Fruit fly (Drosophila melanogaster) whole organism, adult: ENCODE measurements around the gene aralar1.

Source experiments
- CG11617 ChIP-seq: fragments of 200-800 bp; sonication (Bioruptor generic); optimal IDR thresholded peaks from 2 replicates; lab custom pipeline; 2017; ENCODE audit warnings: mild to moderate bottlenecking, missing biosample characterization, missing genetic modification reagents, missing genetic modification characterization
- CG12768 ChIP-seq: fragments of 200-800 bp; sonication (Bioruptor generic); optimal IDR thresholded peaks from 2 replicates; lab custom pipeline; 2017; ENCODE audit warnings: missing biosample characterization, missing genetic modification characterization, mild to moderate bottlenecking, moderate library complexity, missing genetic modification reagents
- CG14711 ChIP-seq: fragments of 200-800 bp; sonication (Bioruptor generic); optimal IDR thresholded peaks from 2 replicates; lab custom pipeline; 2018; ENCODE audit warnings: missing biosample characterization, mild to moderate bottlenecking, missing genetic modification characterization, moderate library complexity
- CG1620 ChIP-seq: fragments of 200-800 bp; sonication (Bioruptor generic); optimal IDR thresholded peaks from 2 replicates; lab custom pipeline; 2016; ENCODE audit warnings: missing biosample characterization, missing genetic modification characterization
- CG33017 ChIP-seq: fragments of 200-800 bp; sonication (Bioruptor generic); optimal IDR thresholded peaks from 2 replicates; lab custom pipeline; 2018; ENCODE audit warnings: missing biosample characterization, mild to moderate bottlenecking, missing genetic modification characterization, moderate library complexity
- CG5204 ChIP-seq: fragments of 200-800 bp; sonication (Bioruptor generic); optimal IDR thresholded peaks from 2 replicates; lab custom pipeline; 2016; ENCODE audit warnings: missing biosample characterization, missing genetic modification characterization
- CG7045 ChIP-seq: fragments of 200-800 bp; sonication (Bioruptor generic); optimal IDR thresholded peaks from 2 replicates; lab custom pipeline; 2017; ENCODE audit warnings: missing biosample characterization, mild to moderate bottlenecking, missing genetic modification characterization
- CG7101 ChIP-seq: fragments of 200-800 bp; sonication (Bioruptor generic); optimal IDR thresholded peaks from 2 replicates; lab custom pipeline; 2018; ENCODE audit warnings: missing biosample characterization, mild to moderate bottlenecking, missing genetic modification characterization, moderate library complexity
- Clk ChIP-seq: fragments of 200-800 bp; sonication (Bioruptor generic); optimal IDR thresholded peaks from 2 replicates; lab custom pipeline; 2017; ENCODE audit warnings: missing biosample characterization, missing genetic modification characterization
- Crg-1 ChIP-seq: fragments of 200-800 bp; sonication (Bioruptor generic); optimal IDR thresholded peaks from 2 replicates; lab custom pipeline; 2016; ENCODE audit warnings: missing biosample characterization, missing genetic modification characterization
- Hr96 ChIP-seq: fragments of 200-800 bp; sonication (Bioruptor generic); optimal IDR thresholded peaks from 2 replicates; lab custom pipeline; 2016; ENCODE audit warnings: missing biosample characterization, missing genetic modification characterization
- Mnt ChIP-seq: fragments of 200-800 bp; sonication (Bioruptor generic); optimal IDR thresholded peaks from 2 replicates; lab custom pipeline; 2016; ENCODE audit warnings: missing biosample characterization, mild to moderate bottlenecking, missing genetic modification characterization
- bab1 ChIP-seq: fragments of 200-800 bp; sonication (Bioruptor generic); optimal IDR thresholded peaks from 3 replicates; lab custom pipeline; 2019; ENCODE audit warnings: missing biosample characterization, mild to moderate bottlenecking, missing genetic modification characterization, moderate library complexity
- cic ChIP-seq: fragments of 200-800 bp; sonication (Bioruptor generic); optimal IDR thresholded peaks from 2 replicates; lab custom pipeline; 2017; ENCODE audit warnings: missing biosample characterization, mild to moderate bottlenecking, missing genetic modification characterization, moderate library complexity
- cnc ChIP-seq, 2 experiments: fragments of >200 bp; optimal IDR thresholded peaks; 2 replicates each; lab custom pipeline; 2017
- kay ChIP-seq: fragments of 200-800 bp; sonication (Bioruptor generic); peaks from one replicate; lab custom pipeline; 2016; ENCODE audit warnings: missing biosample characterization, missing genetic modification characterization, borderline replicate concordance
- ovo ChIP-seq: fragments of 200-800 bp; sonication (Bioruptor generic); optimal IDR thresholded peaks from 2 replicates; lab custom pipeline; 2016; ENCODE audit warnings: missing biosample characterization, missing genetic modification characterization
- pad ChIP-seq: fragments of 200-800 bp; sonication (Bioruptor generic); optimal IDR thresholded peaks from 3 replicates; lab custom pipeline; 2017; ENCODE audit warnings: missing biosample characterization, missing genetic modification characterization, mild to moderate bottlenecking, moderate library complexity, missing genetic modification reagents
- tj ChIP-seq: fragments of 200-800 bp; sonication (Bioruptor generic); optimal IDR thresholded peaks from 3 replicates; lab custom pipeline; 2017; ENCODE audit warnings: missing biosample characterization, mild to moderate bottlenecking, missing genetic modification characterization, moderate library complexity
- toe ChIP-seq: fragments of 200-800 bp; sonication (Bioruptor generic); optimal IDR thresholded peaks from 2 replicates; lab custom pipeline; 2016; ENCODE audit warnings: missing biosample characterization, missing genetic modification characterization

The aralar1 gene

DNA sequence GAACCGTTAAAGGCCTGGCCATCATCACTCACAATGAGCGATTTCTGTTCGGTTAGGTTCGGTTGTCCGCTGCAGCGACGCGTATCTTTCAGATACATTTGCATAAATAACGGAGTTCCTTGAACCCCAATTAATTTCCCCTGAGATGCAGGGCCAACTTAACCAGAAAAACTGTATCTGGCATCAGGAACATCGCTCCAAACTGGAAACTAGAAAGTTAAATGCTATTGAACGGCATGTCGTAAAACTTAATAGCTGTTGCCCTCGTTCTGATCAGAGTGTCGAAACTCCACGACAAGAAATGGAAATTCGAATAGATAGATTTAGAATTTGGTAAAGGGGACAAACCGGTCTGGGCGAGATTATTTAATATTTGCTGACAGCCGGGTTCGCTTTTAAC lies 16.7 kb upstream of the aralar1 start:
- TF ChIP-seq bab1 (no peak), tj (GFP tag; lab: Kevin White, UChicago) (no peak), CG1620 (GFP tag; lab: Kevin White, UChicago) (no peak), Hr96 (GFP tag; lab: Kevin White, UChicago) (no peak), toe (GFP tag; lab: Kevin White, UChicago) (no peak), Crg-1 (GFP tag; lab: Kevin White, UChicago) (no peak), Mnt (GFP tag; lab: Kevin White, UChicago) (no peak)

dm6 chr3R:30470690-30471089 lies 15.0 kb upstream of the aralar1 start:
- TF ChIP-seq tj (GFP tag; lab: Kevin White, UChicago) = peak; percentile 99
- no peak for TF ChIP-seq CG7045 (GFP tag; lab: Kevin White, UChicago)

DNA sequence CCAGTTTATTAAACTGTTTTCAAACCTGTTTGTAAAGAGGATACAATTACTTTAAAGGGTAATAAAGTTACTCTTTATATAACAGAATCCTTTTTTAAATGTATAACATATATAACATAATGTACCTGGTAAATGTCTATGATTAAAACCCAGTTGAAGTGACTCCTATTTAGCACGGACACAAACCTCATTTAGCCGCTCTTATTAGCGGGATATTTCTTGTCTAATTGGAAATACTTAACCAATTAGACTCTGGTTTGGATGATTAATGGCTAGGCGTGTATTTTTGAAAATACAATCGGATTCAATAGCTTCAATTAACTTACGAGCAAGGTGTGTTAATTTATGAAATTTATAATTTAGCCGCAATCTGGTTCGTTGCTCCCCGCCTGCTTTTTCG lies 11.4 kb upstream of the aralar1 start:
- no peak for TF ChIP-seq Hr96 (GFP tag; lab: Kevin White, UChicago)
- TF ChIP-seq toe (GFP tag; lab: Kevin White, UChicago) = no peak
- TF ChIP-seq cnc (optimal IDR thresholded peaks at IDR 0.05; lab: Kevin White, UChicago) = no peak
- no peak for TF ChIP-seq Clk (GFP tag; lab: Kevin White, UChicago)
- TF ChIP-seq CG11617 = no peak
- TF ChIP-seq CG12768 (GFP tag; lab: Kevin White, UChicago) = no peak
- TF ChIP-seq CG5204 = no peak
- no peak for TF ChIP-seq CG7101
- TF ChIP-seq kay (GFP tag; lab: Kevin White, UChicago) = no peak
- no peak for TF ChIP-seq bab1

- TF ChIP-seq Mnt (GFP tag; lab: Kevin White, UChicago) = peak; percentile 14
- no peak for TF ChIP-seq bab1
- peak; percentile 76 for TF ChIP-seq cic (GFP tag; lab: Kevin White, UChicago)
- TF ChIP-seq CG12768 (GFP tag; lab: Kevin White, UChicago) = peak; percentile 54
- no peak for TF ChIP-seq CG33017 (tag; lab: Kevin White, UChicago)
- TF ChIP-seq Crg-1 (GFP tag; lab: Kevin White, UChicago) = no peak
- TF ChIP-seq kay (GFP tag; lab: Kevin White, UChicago) = no peak
Measured at dm6 chr3R:30466515-30466914, 10.8 kb upstream of the aralar1 start.

dm6 chr3R:30465775-30466494 lies 10.3 kb upstream of the aralar1 start, which contains the start of gene PH4alphaEFB:
PH4alphaEFB (plus strand) TSS chr3R:30466050.
- TF ChIP-seq cnc (optimal IDR thresholded peaks at IDR 0.05; lab: Kevin White, UChicago) (no peak), bab1 (peak; percentile 18), kay (GFP tag; lab: Kevin White, UChicago) (peak; percentile 74), CG11617 (peak; percentile 7), tj (GFP tag; lab: Kevin White, UChicago) (peak; percentile 30), Mnt (GFP tag; lab: Kevin White, UChicago) (peak; percentile 11), ovo (no peak)

DNA sequence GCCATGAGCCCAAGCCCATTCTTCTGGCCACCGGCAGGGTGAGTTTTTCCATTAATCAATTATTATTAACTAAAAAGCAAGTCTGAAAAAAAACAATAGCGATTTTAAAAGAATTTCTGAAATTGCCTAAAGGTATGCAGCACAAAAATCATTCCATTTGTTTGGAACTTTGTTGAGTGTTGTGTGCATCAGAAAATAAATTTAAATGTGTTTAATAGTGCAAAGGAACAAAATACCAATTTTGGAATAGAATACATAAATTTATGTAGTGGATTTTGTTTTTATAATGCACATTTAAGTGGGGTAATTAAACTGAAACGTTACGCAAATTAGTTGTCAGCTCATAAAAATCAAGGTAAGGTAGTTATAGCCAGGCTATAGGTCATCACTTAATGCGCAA lies 8.6 kb upstream of the aralar1 start:
- no peak for TF ChIP-seq Mnt (GFP tag; lab: Kevin White, UChicago)
- no peak for TF ChIP-seq cic (GFP tag; lab: Kevin White, UChicago)
- no peak for TF ChIP-seq CG11617
- no peak for TF ChIP-seq CG5204
- no peak for TF ChIP-seq Hr96 (GFP tag; lab: Kevin White, UChicago)
- TF ChIP-seq Crg-1 (GFP tag; lab: Kevin White, UChicago) = no peak

DNA sequence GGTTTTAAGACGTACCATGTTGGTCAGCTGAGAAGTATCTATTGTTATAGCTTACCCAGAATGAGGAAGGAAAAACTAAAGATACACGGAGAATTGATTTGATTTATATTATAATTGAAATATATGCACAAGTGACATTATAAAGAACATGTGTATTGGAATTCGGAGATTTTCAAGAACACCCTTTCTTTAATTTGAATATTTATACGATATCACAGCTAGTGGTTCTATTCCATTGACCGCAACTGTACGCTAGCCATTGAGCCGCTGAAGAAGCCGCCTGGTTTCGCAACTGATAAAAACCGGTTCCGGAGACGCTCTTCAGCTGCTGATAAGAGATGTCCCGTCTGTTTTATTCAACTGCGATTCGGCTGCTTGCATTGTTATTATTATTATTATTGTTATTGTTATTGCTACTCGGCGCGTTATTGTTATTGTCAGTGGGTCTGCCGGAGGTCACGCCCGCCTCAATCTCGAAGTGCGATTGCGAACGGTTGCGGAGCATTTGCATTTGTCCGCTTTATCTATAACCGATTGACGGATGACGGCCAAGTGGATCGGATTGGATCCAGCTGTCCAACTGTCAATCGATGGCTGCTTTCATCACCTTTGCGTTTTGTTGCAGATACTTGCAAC lies 6.1 kb upstream of the aralar1 start:
- no peak for TF ChIP-seq bab1
- no peak for TF ChIP-seq Hr96 (GFP tag; lab: Kevin White, UChicago)
- no peak for TF ChIP-seq Mnt (GFP tag; lab: Kevin White, UChicago)
- TF ChIP-seq Clk (GFP tag; lab: Kevin White, UChicago) = no peak
- no peak for TF ChIP-seq cnc (optimal IDR thresholded peaks at IDR 0.05; lab: Kevin White, UChicago)
- TF ChIP-seq CG7045 (GFP tag; lab: Kevin White, UChicago) = no peak
- no peak for TF ChIP-seq pad (GFP tag; lab: Kevin White, UChicago)
- no peak for TF ChIP-seq CG11617
- TF ChIP-seq toe (GFP tag; lab: Kevin White, UChicago) = no peak
- no peak for TF ChIP-seq Crg-1 (GFP tag; lab: Kevin White, UChicago)
- no peak for TF ChIP-seq CG33017 (tag; lab: Kevin White, UChicago)
- no peak for TF ChIP-seq ovo
- TF ChIP-seq tj (GFP tag; lab: Kevin White, UChicago) = no peak
- no peak for TF ChIP-seq CG5204
- no peak for TF ChIP-seq CG14711 (tag; lab: Kevin White, UChicago)
- TF ChIP-seq CG12768 (GFP tag; lab: Kevin White, UChicago) = no peak
- no peak for TF ChIP-seq cic (GFP tag; lab: Kevin White, UChicago)
- TF ChIP-seq kay (GFP tag; lab: Kevin White, UChicago) = no peak
- TF ChIP-seq CG1620 (GFP tag; lab: Kevin White, UChicago) = no peak
- no peak for TF ChIP-seq CG7101
